Fruit fly (Drosophila melanogaster) whole organism, embryonic: ENCODE measurements around the gene Atx-1.

Experiments
- Asciz ChIP-seq: fragments of 200-800 bp; sonication (Bioruptor generic); optimal IDR thresholded peaks from 2 replicates; lab custom pipeline; 2017; ENCODE audit warnings: missing biosample characterization, mild to moderate bottlenecking, missing genetic modification characterization, missing genetic modification reagents
- Blimp-1 ChIP-seq: fragments of 200-800 bp; sonication (Bioruptor generic); optimal IDR thresholded peaks from 3 replicates; lab custom pipeline; 2018; ENCODE audit warnings: missing biosample characterization, missing genetic modification characterization, mild to moderate bottlenecking, moderate library complexity, missing genetic modification reagents
- CG10267 ChIP-seq: fragments of 200-800 bp; sonication (Bioruptor generic); optimal IDR thresholded peaks from 2 replicates; lab custom pipeline; 2018; ENCODE audit warnings: missing biosample characterization, mild to moderate bottlenecking, missing genetic modification characterization, moderate library complexity
- CG10654 ChIP-seq: fragments of 200-800 bp; sonication (Bioruptor generic); optimal IDR thresholded peaks from 2 replicates; lab custom pipeline; 2016; ENCODE audit warnings: missing biosample characterization, missing genetic modification characterization
- CG10979 ChIP-seq: fragments of 200-800 bp; sonication (Bioruptor generic); optimal IDR thresholded peaks from 2 replicates; lab custom pipeline; 2018; ENCODE audit warnings: missing biosample characterization, mild to moderate bottlenecking, missing genetic modification characterization, moderate library complexity
- CG1233 ChIP-seq: fragments of 200-800 bp; sonication (Bioruptor generic); optimal IDR thresholded peaks from 4 replicates; lab custom pipeline; 2018; ENCODE audit warnings: missing biosample characterization, mild to moderate bottlenecking, missing genetic modification characterization
- CG12942 ChIP-seq: fragments of 200-800 bp; sonication (Bioruptor generic); optimal IDR thresholded peaks from 3 replicates; lab custom pipeline; 2016; ENCODE audit warnings: missing biosample characterization, missing genetic modification characterization
- CG13424 ChIP-seq: fragments of 200-800 bp; sonication (Bioruptor generic); optimal IDR thresholded peaks from 2 replicates; lab custom pipeline; 2019; ENCODE audit warnings: missing biosample characterization, mild to moderate bottlenecking, missing genetic modification characterization, moderate library complexity
- CG13775 ChIP-seq: fragments of 200-800 bp; sonication (Bioruptor generic); optimal IDR thresholded peaks from 3 replicates; lab custom pipeline; 2017; ENCODE audit warnings: missing biosample characterization, mild to moderate bottlenecking, missing genetic modification characterization
- CG15514 ChIP-seq: fragments of 200-800 bp; sonication (Bioruptor generic); optimal IDR thresholded peaks from 3 replicates; lab custom pipeline; 2017; ENCODE audit warnings: missing biosample characterization, missing genetic modification characterization, mild to moderate bottlenecking, moderate library complexity, missing genetic modification reagents
- CG15601 ChIP-seq: fragments of 200-800 bp; sonication (Bioruptor generic); optimal IDR thresholded peaks from 3 replicates; lab custom pipeline; 2019; ENCODE audit warnings: missing biosample characterization, mild to moderate bottlenecking, missing genetic modification characterization, moderate library complexity
- CG1602 ChIP-seq: fragments of 200-800 bp; sonication (Bioruptor generic); optimal IDR thresholded peaks from 3 replicates; lab custom pipeline; 2016; ENCODE audit warnings: missing biosample characterization, missing genetic modification characterization
- CG17186 ChIP-seq: fragments of 200-800 bp; sonication (Bioruptor generic); optimal IDR thresholded peaks from 3 replicates; lab custom pipeline; 2017; ENCODE audit warnings: missing biosample characterization, missing genetic modification reagents, missing genetic modification characterization
- CG18619 ChIP-seq: fragments of 200-800 bp; sonication (Bioruptor generic); optimal IDR thresholded peaks from 3 replicates; lab custom pipeline; 2017; ENCODE audit warnings: missing biosample characterization, mild to moderate bottlenecking, missing genetic modification characterization
- CG18764 ChIP-seq: fragments of 200-800 bp; sonication (Bioruptor generic); optimal IDR thresholded peaks from 3 replicates; lab custom pipeline; 2016; ENCODE audit warnings: missing biosample characterization, missing genetic modification characterization
- CG2202 ChIP-seq: fragments of 200-800 bp; sonication (Bioruptor generic); optimal IDR thresholded peaks from 2 replicates; lab custom pipeline; 2018; ENCODE audit warnings: missing biosample characterization, mild to moderate bottlenecking, missing genetic modification characterization
- CG2889 ChIP-seq: fragments of 200-800 bp; sonication (Bioruptor generic); IDR thresholded peaks from 3 replicates; pipeline ENCODE4 v1.3.6; 2022; ENCODE audit warnings: missing biosample characterization, missing genetic modification characterization
- CG4328 ChIP-seq: fragments of 200-800 bp; sonication (Bioruptor generic); optimal IDR thresholded peaks from 3 replicates; lab custom pipeline; 2017; ENCODE audit warnings: missing biosample characterization, missing genetic modification reagents, missing genetic modification characterization
- CG43689 ChIP-seq: fragments of 200-800 bp; sonication (Bioruptor generic); IDR thresholded peaks from 2 replicates; pipeline ENCODE4 v1.3.6; 2022; ENCODE audit warnings: missing biosample characterization, missing genetic modification characterization
- CG4854 ChIP-seq: fragments of 200-800 bp; sonication (Bioruptor generic); optimal IDR thresholded peaks from 2 replicates; lab custom pipeline; 2016; ENCODE audit warnings: missing biosample characterization, missing genetic modification characterization, inconsistent platforms
- CG5245 ChIP-seq: fragments of 200-800 bp; sonication (Bioruptor generic); optimal IDR thresholded peaks from 3 replicates; lab custom pipeline; 2016; ENCODE audit warnings: missing biosample characterization, missing genetic modification characterization
- CG6654 ChIP-seq: fragments of 200-800 bp; sonication (Bioruptor generic); optimal IDR thresholded peaks from 2 replicates; lab custom pipeline; 2017; ENCODE audit warnings: missing biosample characterization, mild to moderate bottlenecking, missing genetic modification characterization
- CG6683 ChIP-seq: fragments of 200-800 bp; sonication (Bioruptor generic); optimal IDR thresholded peaks from 2 replicates; lab custom pipeline; 2017; ENCODE audit warnings: missing biosample characterization, mild to moderate bottlenecking, missing genetic modification characterization, missing genetic modification reagents
- CG6854 ChIP-seq: fragments of 200-800 bp; sonication (Bioruptor generic); optimal IDR thresholded peaks from 3 replicates; lab custom pipeline; 2017; ENCODE audit warnings: missing biosample characterization, mild to moderate bottlenecking, missing genetic modification characterization
- CG7786 ChIP-seq: fragments of 200-800 bp; sonication (Bioruptor generic); optimal IDR thresholded peaks from 2 replicates; lab custom pipeline; 2016; ENCODE audit warnings: missing biosample characterization, missing genetic modification characterization
- CG7987 ChIP-seq: fragments of 200-800 bp; sonication (Bioruptor generic); optimal IDR thresholded peaks from 2 replicates; lab custom pipeline; 2018; ENCODE audit warnings: missing biosample characterization, mild to moderate bottlenecking, missing genetic modification characterization, moderate library complexity
- CG8290 ChIP-seq, 3 experiments: fragments of 200-800 bp; sonication (Bioruptor generic); optimal IDR thresholded peaks; 2 replicates each; lab custom pipeline; 2016 to 2019; ENCODE audit warnings: missing biosample characterization in 3 of 3, missing genetic modification characterization in 3 of 3, mild to moderate bottlenecking in 2 of 3, moderate library complexity in 1 of 3
- CkIIα-i1 ChIP-seq: fragments of 200-800 bp; sonication (Bioruptor generic); IDR thresholded peaks from 2 replicates; pipeline ENCODE4 v1.3.6; 2022; ENCODE audit warnings: missing biosample characterization, missing genetic modification characterization
- D19A ChIP-seq: fragments of 200-800 bp; optimal IDR thresholded peaks from 3 replicates; lab custom pipeline; 2019; ENCODE audit warnings: missing biosample characterization, mild to moderate bottlenecking, missing genetic modification characterization, moderate library complexity
- D19B ChIP-seq: fragments of 200-800 bp; sonication (Bioruptor generic); optimal IDR thresholded peaks from 2 replicates; lab custom pipeline; 2017; ENCODE audit warnings: missing biosample characterization, mild to moderate bottlenecking, missing genetic modification characterization
- Dll ChIP-seq: fragments of 200-800 bp; sonication (Bioruptor generic); IDR thresholded peaks from 4 replicates; pipeline ENCODE4 v1.3.6; 2022; ENCODE audit warnings: missing biosample characterization, missing genetic modification characterization; ENCODE audit not compliant: partially characterized antibody
- Eip74EF ChIP-seq, 2 experiments: fragments of 200-800 bp in 1 of 2; fragments of >200 bp in 1 of 2; sonication (Bioruptor generic) in 1 of 2; optimal IDR thresholded peaks; 2 replicates each; lab custom pipeline; 2017 to 2019; ENCODE audit warnings: missing biosample characterization in 2 of 2, missing genetic modification characterization in 2 of 2, mild to moderate bottlenecking in 1 of 2, moderate library complexity in 1 of 2
- Fer2 ChIP-seq: fragments of 200-800 bp; sonication (Bioruptor generic); optimal IDR thresholded peaks from 2 replicates; lab custom pipeline; 2018; ENCODE audit warnings: missing biosample characterization, mild to moderate bottlenecking, missing genetic modification characterization, moderate library complexity
- Hr3 ChIP-seq: fragments of 200-800 bp; sonication (Bioruptor generic); optimal IDR thresholded peaks from 3 replicates; lab custom pipeline; 2016; ENCODE audit warnings: missing biosample characterization, missing genetic modification characterization
- Hr51 ChIP-seq, 2 experiments: fragments of 200-800 bp; sonication (Bioruptor generic); optimal IDR thresholded peaks; 2 replicates in 1 of 2; 3 replicates in 1 of 2; lab custom pipeline; 2016 to 2018; ENCODE audit warnings: missing biosample characterization in 2 of 2, missing genetic modification characterization in 2 of 2, mild to moderate bottlenecking in 1 of 2, moderate library complexity in 1 of 2
- Six4 ChIP-seq: fragments of 200-800 bp; sonication (Bioruptor generic); optimal IDR thresholded peaks from 2 replicates; lab custom pipeline; 2016; ENCODE audit warnings: missing biosample characterization, missing genetic modification characterization
- TFAM ChIP-seq: fragments of 200-800 bp; sonication (Bioruptor generic); optimal IDR thresholded peaks from 2 replicates; lab custom pipeline; 2017; ENCODE audit warnings: missing biosample characterization, missing genetic modification characterization, inconsistent platforms
- ase ChIP-seq: fragments of 200-800 bp; sonication (Bioruptor generic); IDR thresholded peaks from 3 replicates; pipeline ENCODE4 v1.3.6; 2022; ENCODE audit warnings: missing biosample characterization, missing genetic modification characterization
- bab2 ChIP-seq: fragments of 200-800 bp; sonication (Bioruptor generic); optimal IDR thresholded peaks from 2 replicates; lab custom pipeline; 2016; ENCODE audit warnings: missing biosample characterization, missing genetic modification characterization
- cwo ChIP-seq: fragments of 200-800 bp; sonication (Bioruptor generic); optimal IDR thresholded peaks from 3 replicates; lab custom pipeline; 2017; ENCODE audit warnings: missing biosample characterization, missing genetic modification characterization, mild to moderate bottlenecking, moderate library complexity, missing genetic modification reagents
- ems ChIP-seq: fragments of 200-800 bp; sonication (Bioruptor generic); optimal IDR thresholded peaks from 3 replicates; lab custom pipeline; 2016; ENCODE audit warnings: missing biosample characterization, missing genetic modification characterization
- fd3F ChIP-seq: fragments of 200-800 bp; sonication (Bioruptor generic); optimal IDR thresholded peaks from 2 replicates; lab custom pipeline; 2018; ENCODE audit warnings: missing biosample characterization, mild to moderate bottlenecking, missing genetic modification characterization, moderate library complexity
- her ChIP-seq: fragments of 200-800 bp; sonication (Bioruptor generic); optimal IDR thresholded peaks from 2 replicates; lab custom pipeline; 2016; ENCODE audit warnings: missing biosample characterization, missing genetic modification characterization
- insv ChIP-seq, 2 experiments: fragments of 200-800 bp; sonication (Bioruptor generic); optimal IDR thresholded peaks; 3 replicates each; lab custom pipeline; 2016 to 2018; ENCODE audit warnings: missing biosample characterization in 2 of 2, missing genetic modification characterization in 2 of 2
- jigr1 ChIP-seq: fragments of 200-800 bp; sonication (Bioruptor generic); IDR thresholded peaks from 3 replicates; pipeline ENCODE4 v1.3.6; 2022; ENCODE audit warnings: missing biosample characterization, missing genetic modification characterization
- nau ChIP-seq: fragments of 200-800 bp; sonication (Bioruptor generic); optimal IDR thresholded peaks from 3 replicates; lab custom pipeline; 2017; ENCODE audit warnings: missing biosample characterization, mild to moderate bottlenecking, missing genetic modification characterization, missing genetic modification reagents
- rib ChIP-seq: fragments of 200-800 bp; sonication (Bioruptor generic); IDR thresholded peaks from 2 replicates; pipeline ENCODE4 v1.3.6; 2022; ENCODE audit warnings: missing biosample characterization, missing genetic modification characterization
- tin ChIP-seq: fragments of 200-800 bp; sonication (Bioruptor generic); optimal IDR thresholded peaks from 3 replicates; lab custom pipeline; 2016; ENCODE audit warnings: missing biosample characterization, missing genetic modification characterization
- z ChIP-seq: fragments of 200-800 bp; sonication (Bioruptor generic); IDR thresholded peaks from 3 replicates; pipeline ENCODE4 v1.3.6; 2022; ENCODE audit warnings: missing biosample characterization, missing genetic modification characterization

The Atx-1 gene

dm6 chrX:6854563-6854962, 31.6 kb downstream of the Atx-1 start (continued):
- peak; percentile 63; the same call in 1 of the 3 replicates for TF ChIP-seq ase (GFP tag; lab: Robert Waterston, UW)
- TF ChIP-seq CG12942, result peak; percentile 51
- TF ChIP-seq Fer2 (tag; lab: Kevin White, UChicago), result no peak
- TF ChIP-seq Six4 (GFP tag; lab: Kevin White, UChicago), result peak; percentile 60
- no peak for TF ChIP-seq CG43689 (GFP tag; lab: Robert Waterston, UW)
- TF ChIP-seq CG10654 (GFP tag; lab: Kevin White, UChicago), result peak; percentile 65
- peak; percentile 67 for TF ChIP-seq CG1602 (GFP tag; lab: Kevin White, UChicago)
- TF ChIP-seq D19B, result peak; percentile 69
- peak; percentile 65 for TF ChIP-seq CG4854 (GFP tag; lab: Kevin White, UChicago)
- peak; percentile 76 for TF ChIP-seq CG13424 (tag; lab: Kevin White, UChicago)
- TF ChIP-seq TFAM (GFP tag; lab: Kevin White, UChicago), result peak; percentile 7
- TF ChIP-seq CG5245 (GFP tag; lab: Kevin White, UChicago), result peak; percentile 50
- 0 out of 3 replicates have a peak, but pooled peaks have one; percentile 47 for TF ChIP-seq z (GFP tag; lab: Robert Waterston, UW)
- TF ChIP-seq insv (GFP tag; optimal IDR thresholded peaks at IDR 0.05; lab: Kevin White, UChicago), result no peak
- no peak for TF ChIP-seq CG17186
- peak; percentile 63 for TF ChIP-seq CG13775 (GFP tag; lab: Kevin White, UChicago)
- TF ChIP-seq CG1233 (GFP tag; lab: Kevin White, UChicago), result peak; percentile 79
- peak; percentile 38 for TF ChIP-seq CG8290 (GFP tag; optimal IDR thresholded peaks at IDR 0.05; lab: Kevin White, UChicago)
- TF ChIP-seq CG8290 (tag; optimal IDR thresholded peaks at IDR 0.05; lab: Kevin White, UChicago), result no peak
- peak; percentile 80 for TF ChIP-seq Asciz (GFP tag; lab: Kevin White, UChicago)
- TF ChIP-seq CG2889 (GFP tag; lab: Robert Waterston, UW), result peak; percentile 72; the same call in 2 of the 3 replicates
- peak; percentile 44 to 88 for TF ChIP-seq Hr51 (GFP tag; optimal IDR thresholded peaks at IDR 0.05; lab: Kevin White, UChicago)
- peak; percentile 26 for TF ChIP-seq CG7987 (GFP tag; lab: Kevin White, UChicago)
- TF ChIP-seq CG15514, result peak; percentile 79
- TF ChIP-seq ems (GFP tag; lab: Kevin White, UChicago), result peak; percentile 69
- TF ChIP-seq jigr1 (GFP tag; lab: Robert Waterston, UW), result peak; percentile 48; the same call in 1 of the 3 replicates
- peak; percentile 62 for TF ChIP-seq CG15601 (tag; lab: Kevin White, UChicago)
- peak; percentile 82 for TF ChIP-seq CG18619 (GFP tag; lab: Kevin White, UChicago)
- peak; percentile 56 for TF ChIP-seq CG18764
- TF ChIP-seq CG6654, result peak; percentile 62
- peak; percentile 82 for TF ChIP-seq D19A (tag; lab: Kevin White, UChicago)
- TF ChIP-seq CG6683 (GFP tag; lab: Kevin White, UChicago), result peak; percentile 66
- no peak for TF ChIP-seq rib (GFP tag; lab: Robert Waterston, UW)
- peak in 1 of 2 experiments; percentile 76 for TF ChIP-seq Eip74EF (GFP tag; optimal IDR thresholded peaks at IDR 0.05; lab: Kevin White, UChicago)
- peak; percentile 69 for TF ChIP-seq Hr3 (GFP tag; lab: Kevin White, UChicago)
- TF ChIP-seq CG7786 (GFP tag; lab: Kevin White, UChicago), result peak; percentile 47
- peak; percentile 50 for TF ChIP-seq CG2202
- peak; percentile 83 for TF ChIP-seq CG10979 (tag; lab: Kevin White, UChicago)
- TF ChIP-seq fd3F, result peak; percentile 67
- no peak for TF ChIP-seq CG4328 (GFP tag; lab: Kevin White, UChicago)
- peak; percentile 60 for TF ChIP-seq bab2
- TF ChIP-seq CkIIα-i1 (GFP tag; lab: Robert Waterston, UW), result no peak
- TF ChIP-seq her (GFP tag; lab: Kevin White, UChicago), result peak; percentile 0
- TF ChIP-seq Blimp-1 (GFP tag; lab: Kevin White, UChicago), result peak; percentile 85
- TF ChIP-seq tin (GFP tag; lab: Kevin White, UChicago), result peak; percentile 62
- TF ChIP-seq cwo (GFP tag; lab: Kevin White, UChicago), result peak; percentile 87
- peak; percentile 62 for TF ChIP-seq CG6854 (GFP tag; lab: Kevin White, UChicago)
- TF ChIP-seq nau, result peak; percentile 73
- TF ChIP-seq CG10267, result peak; percentile 75
- no peak for TF ChIP-seq Dll (GFP tag; lab: Robert Waterston, UW)
